Fruit fly (Drosophila melanogaster) whole organism, prepupa: ENCODE data around the gene CG9503.

Experiments used
- Blimp-1 ChIP-seq: fragments of 200-800 bp; sonication (Bioruptor generic); optimal IDR thresholded peaks from 3 replicates; lab custom pipeline; 2017; ENCODE audit warnings: missing biosample characterization, missing genetic modification characterization, mild to moderate bottlenecking, moderate library complexity, missing genetic modification reagents
- CG15336 ChIP-seq: fragments of 200-800 bp; sonication (Bioruptor generic); IDR thresholded peaks from 2 replicates; pipeline ENCODE4 v1.3.6; 2022; ENCODE audit warnings: missing biosample characterization, missing genetic modification characterization
- CG3032 ChIP-seq: fragments of 200-800 bp; optimal IDR thresholded peaks from 2 replicates; lab custom pipeline; 2019; ENCODE audit warnings: missing biosample characterization, mild to moderate bottlenecking, missing genetic modification characterization, moderate library complexity
- CG31627 ChIP-seq: fragments of 200-800 bp; sonication (Bioruptor generic); optimal IDR thresholded peaks from 3 replicates; lab custom pipeline; 2016; ENCODE audit warnings: missing biosample characterization, missing genetic modification characterization
- CG6854 ChIP-seq: fragments of 200-800 bp; sonication (Bioruptor generic); optimal IDR thresholded peaks from 2 replicates; lab custom pipeline; 2017; ENCODE audit warnings: missing biosample characterization, mild to moderate bottlenecking, missing genetic modification characterization
- Eip78C ChIP-seq: fragments of 200-800 bp; sonication (Bioruptor generic); peaks from one replicate; lab custom pipeline; 2016; ENCODE audit warnings: missing biosample characterization, missing genetic modification characterization
- Hr38 ChIP-seq: sonication (Bioruptor generic); optimal IDR thresholded peaks from 2 replicates; lab custom pipeline; 2016; ENCODE audit warnings: missing biosample characterization, missing genetic modification characterization
- Hr39 ChIP-seq: fragments of 200-800 bp; sonication (Bioruptor generic); optimal IDR thresholded peaks from 2 replicates; lab custom pipeline; 2016; ENCODE audit warnings: missing biosample characterization, missing genetic modification characterization
- fd85E ChIP-seq: fragments of 200-800 bp; sonication (Bioruptor generic); optimal IDR thresholded peaks from 3 replicates; lab custom pipeline; 2016; ENCODE audit warnings: missing biosample characterization, missing genetic modification characterization
- spab ChIP-seq: fragments of 200-800 bp; sonication (Bioruptor generic); optimal IDR thresholded peaks from 2 replicates; lab custom pipeline; 2017; ENCODE audit warnings: missing biosample characterization, mild to moderate bottlenecking, missing genetic modification characterization, missing genetic modification reagents
- vri ChIP-seq: fragments of 200-800 bp; sonication (Bioruptor generic); optimal IDR thresholded peaks from 3 replicates; lab custom pipeline; 2016; ENCODE audit warnings: missing biosample characterization, mild to moderate bottlenecking, missing genetic modification characterization

DNA sequence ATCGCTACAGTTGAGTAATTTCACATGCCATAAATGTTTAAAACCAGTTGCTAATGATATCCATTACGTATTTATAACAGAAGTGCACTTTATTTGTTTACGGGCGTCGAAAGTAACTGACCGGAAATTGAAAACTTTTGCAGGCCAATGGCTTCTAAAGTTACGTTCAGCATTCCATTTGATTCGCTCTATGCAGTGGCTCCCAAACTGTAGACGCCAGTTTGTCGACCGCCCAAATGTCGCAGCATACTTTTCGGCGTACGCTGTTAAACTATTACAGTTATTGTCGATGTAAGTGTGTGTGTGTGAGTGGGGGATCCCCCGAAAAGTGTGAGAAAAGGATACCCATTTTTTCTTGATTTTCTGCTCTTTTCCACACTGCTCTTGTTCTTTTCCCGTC is 37.6 kb upstream of the CG9503 start:
- TF ChIP-seq Hr38 (GFP tag; lab: Kevin White, UChicago) (no peak), fd85E (GFP tag; lab: Kevin White, UChicago) (no peak), spab (GFP tag; lab: Kevin White, UChicago) (no peak), vri (GFP tag; lab: Kevin White, UChicago) (no peak), CG6854 (GFP tag; lab: Kevin White, UChicago) (no peak), Hr39 (GFP tag; lab: Kevin White, UChicago) (no peak), CG3032 (tag; lab: Kevin White, UChicago) (no peak), Blimp-1 (GFP tag; lab: Kevin White, UChicago) (no peak), CG31627 (GFP tag; lab: Kevin White, UChicago) (no peak), Eip78C (no peak), CG15336 (no peak)
